Fruit fly (Drosophila melanogaster): ENCODE data around the gene CG7655.

CG7655 gene

dm6 chr3R:17680639-17681302, 1.7 kb upstream of the CG7655 start (continued):
- peak; percentile 41 for TF ChIP-seq dmrt99B (tag; optimal IDR thresholded peaks at IDR 0.05)
- TF ChIP-seq Hsf (GFP tag; optimal IDR thresholded peaks at IDR 0.05) = peak; percentile 22
- TF ChIP-seq CG1792 (GFP tag; optimal IDR thresholded peaks at IDR 0.05) = no peak
- TF ChIP-seq CG13123 (GFP tag; optimal IDR thresholded peaks at IDR 0.05) = no peak
- no peak for TF ChIP-seq CG17328 (GFP tag; IDR thresholded peaks at IDR 0.05)
- TF ChIP-seq CG1529 (GFP tag; optimal IDR thresholded peaks at IDR 0.05) = peak; percentile 43
- no peak for TF ChIP-seq CG4707 (GFP tag; optimal IDR thresholded peaks at IDR 0.05)
- TF ChIP-seq CG18011 (GFP tag; optimal IDR thresholded peaks at IDR 0.05) = no peak
- TF ChIP-seq Oli (tag; optimal IDR thresholded peaks at IDR 0.05) = peak; percentile 57
- peak; percentile 85 for TF ChIP-seq CG18262 (tag; optimal IDR thresholded peaks at IDR 0.05)
- no peak for TF ChIP-seq CG2202 (tag; optimal IDR thresholded peaks at IDR 0.05)
- no peak for TF ChIP-seq CG4854 (GFP tag; optimal IDR thresholded peaks at IDR 0.05)
- peak; percentile 55 for TF ChIP-seq HHEX (GFP tag; optimal IDR thresholded peaks at IDR 0.05)
- TF ChIP-seq onecut (GFP tag; IDR thresholded peaks at IDR 0.05) = peak; percentile 7; the same call in 1 of the 2 replicates
- no peak; the same call in 1 of the 2 replicates for TF ChIP-seq Drgx (GFP tag; IDR thresholded peaks at IDR 0.05)
- TF ChIP-seq tx (GFP tag; optimal IDR thresholded peaks at IDR 0.05) = no peak
- TF ChIP-seq chm (GFP tag; IDR thresholded peaks at IDR 0.05) = no peak
- peak; percentile 32; the same call in 1 of the 2 replicates for TF ChIP-seq lmd (GFP tag; IDR thresholded peaks at IDR 0.05)
- TF ChIP-seq CG13894 (tag; optimal IDR thresholded peaks at IDR 0.05) = no peak
- TF ChIP-seq CG18764 (GFP tag; optimal IDR thresholded peaks at IDR 0.05) = no peak
- peak; percentile 64 for TF ChIP-seq CG9727 (GFP tag; optimal IDR thresholded peaks at IDR 0.05)
- no peak for TF ChIP-seq BEAF-32 (GFP tag; optimal IDR thresholded peaks at IDR 0.05)
- TF ChIP-seq Sry-β (GFP tag; optimal IDR thresholded peaks at IDR 0.05) = peak; percentile 97
- TF ChIP-seq z (GFP tag; IDR thresholded peaks at IDR 0.05) = no peak
- 0 out of 3 replicates have a peak, but pooled peaks have one; percentile 44 for TF ChIP-seq CG11695 (GFP tag; IDR thresholded peaks at IDR 0.05)
- peak; percentile 40 for TF ChIP-seq Bteb2 (GFP tag; optimal IDR thresholded peaks at IDR 0.05)
- no peak for TF ChIP-seq gce (GFP tag; IDR thresholded peaks at IDR 0.05)
- no peak for TF ChIP-seq lab (GFP tag; optimal IDR thresholded peaks at IDR 0.05)
- TF ChIP-seq gcm2 (GFP tag; optimal IDR thresholded peaks at IDR 0.05) = no peak
- no peak for TF ChIP-seq CG6791 (GFP tag; IDR thresholded peaks at IDR 0.05; ENCODE audit: partially characterized antibody)
- no peak for TF ChIP-seq btn (GFP tag; optimal IDR thresholded peaks at IDR 0.05)
- no peak for TF ChIP-seq MESR4 (GFP tag; optimal IDR thresholded peaks at IDR 0.05)
- no peak for TF ChIP-seq Lim3 (GFP tag; IDR thresholded peaks at IDR 0.05)
- no peak for TF ChIP-seq CG1603 (tag; optimal IDR thresholded peaks at IDR 0.05)
- TF ChIP-seq bowl (GFP tag; IDR thresholded peaks at IDR 0.05) = no peak
- no peak for TF ChIP-seq nau (GFP tag; optimal IDR thresholded peaks at IDR 0.05)
- no peak for TF ChIP-seq YL-1 (GFP tag; optimal IDR thresholded peaks at IDR 0.05)
- no peak for TF ChIP-seq repo (GFP tag; optimal IDR thresholded peaks at IDR 0.05)
- TF ChIP-seq mld (GFP tag; IDR thresholded peaks at IDR 0.05; ENCODE audit: partially characterized antibody) = no peak
- TF ChIP-seq CG30020 (tag; optimal IDR thresholded peaks at IDR 0.05) = peak; percentile 6
- peak; percentile 58 for TF ChIP-seq grau (tag; optimal IDR thresholded peaks at IDR 0.05)
- no peak for TF ChIP-seq CG15514 (GFP tag; optimal IDR thresholded peaks at IDR 0.05)
- TF ChIP-seq CG34422 (GFP tag; IDR thresholded peaks at IDR 0.05) = no peak; the same call in 2 of the 3 replicates
- TF ChIP-seq Ets65A (GFP tag) = peak; percentile 49
- TF ChIP-seq MTF-1 (GFP tag; optimal IDR thresholded peaks at IDR 0.05; ENCODE audit: borderline replicate concordance) = no peak
- TF ChIP-seq CG14667 (GFP tag; IDR thresholded peaks at IDR 0.05) = no peak
- no peak for TF ChIP-seq schlank (tag; optimal IDR thresholded peaks at IDR 0.05)
- TF ChIP-seq CG2875 (GFP tag; optimal IDR thresholded peaks at IDR 0.05) = peak; percentile 48
- TF ChIP-seq CG2116 (GFP tag; optimal IDR thresholded peaks at IDR 0.05) = peak; percentile 19
- TF ChIP-seq Hand (GFP tag; optimal IDR thresholded peaks at IDR 0.05) = no peak
